Worm (Caenorhabditis elegans) whole organism, L3 larva: ENCODE measurements around the gene M117.6.

Source experiments
- ZK546.5 ChIP-seq: sonication (generic microtip); optimal IDR thresholded peaks from 2 replicates; lab custom pipeline; 2017; ENCODE audit warnings: missing biosample characterization, missing genetic modification characterization
- ama-1 ChIP-seq: fragments of 150-350 bp; optimal IDR thresholded peaks from 2 replicates; lab custom pipeline; 2018
- ceh-16 ChIP-seq: sonication (generic microtip); optimal IDR thresholded peaks from 2 replicates; lab custom pipeline; 2017; ENCODE audit warnings: missing biosample characterization, missing genetic modification characterization
- ceh-82 ChIP-seq: fragments of 150-350 bp; optimal IDR thresholded peaks from 2 replicates; lab custom pipeline; 2014; ENCODE audit warnings: missing biosample characterization, missing genetic modification characterization
- ceh-9 ChIP-seq: sonication (generic microtip); optimal IDR thresholded peaks from 2 replicates; lab custom pipeline; 2018; ENCODE audit warnings: missing biosample characterization, missing genetic modification characterization
- daf-12 ChIP-seq: fragments of 150-350 bp; optimal IDR thresholded peaks from 2 replicates; lab custom pipeline; 2014; ENCODE audit warnings: missing biosample characterization, missing genetic modification reagents, missing genetic modification characterization
- egl-5 ChIP-seq: fragments of 150-350 bp; optimal IDR thresholded peaks from 2 replicates; lab custom pipeline; 2017; ENCODE audit warnings: missing biosample characterization, missing genetic modification reagents, missing genetic modification characterization, inconsistent platforms
- elt-1 ChIP-seq: fragments of 150-350 bp; optimal IDR thresholded peaks from 2 replicates; lab custom pipeline; 2014; ENCODE audit warnings: missing biosample characterization, missing genetic modification characterization
- elt-3 ChIP-seq, 3 experiments: fragments of 150-350 bp in 1 of 3; sonication (generic microtip) in 2 of 3; optimal IDR thresholded peaks; 2 replicates in 2 of 3; 4 replicates in 1 of 3; lab custom pipeline; 2014 to 2017; ENCODE audit warnings: missing biosample characterization in 3 of 3, missing genetic modification characterization in 3 of 3
- eor-1 ChIP-seq, 2 experiments: fragments of 150-350 bp; optimal IDR thresholded peaks; 2 replicates each; lab custom pipeline; 2014 to 2018; ENCODE audit warnings: missing biosample characterization in 2 of 2, missing genetic modification characterization in 2 of 2
- fkh-10 ChIP-seq: sonication (generic microtip); optimal IDR thresholded peaks from 2 replicates; lab custom pipeline; 2017; ENCODE audit warnings: missing biosample characterization, missing genetic modification reagents, missing genetic modification characterization
- fkh-2 ChIP-seq: fragments of 150-350 bp; optimal IDR thresholded peaks from 2 replicates; lab custom pipeline; 2014; ENCODE audit warnings: missing biosample characterization, missing genetic modification reagents, missing genetic modification characterization
- fos-1 ChIP-seq: fragments of 150-350 bp; optimal IDR thresholded peaks from 2 replicates; lab custom pipeline; 2014; ENCODE audit warnings: missing biosample characterization, missing genetic modification characterization
- hmg-11 ChIP-seq: sonication (generic microtip); optimal IDR thresholded peaks from 2 replicates; lab custom pipeline; 2016; ENCODE audit warnings: missing genetic modification characterization, missing compliant biosample characterization
- lsy-12 ChIP-seq: sonication (generic microtip); optimal IDR thresholded peaks from 2 replicates; lab custom pipeline; 2016; ENCODE audit warnings: mild to moderate bottlenecking, missing genetic modification characterization, missing compliant biosample characterization
- mml-1 ChIP-seq: fragments of 150-350 bp; sonication (generic microtip); optimal IDR thresholded peaks from 3 replicates; lab custom pipeline; 2014; ENCODE audit warnings: missing biosample characterization, missing genetic modification characterization
- nfya-1 ChIP-seq: sonication (generic microtip); optimal IDR thresholded peaks from 2 replicates; lab custom pipeline; 2017; ENCODE audit warnings: missing genetic modification characterization, mild to moderate bottlenecking, missing compliant biosample characterization, antibody characterized with exemption, moderate library complexity; ENCODE audit not compliant: insufficient read depth
- nhr-11 ChIP-seq: fragments of 150-350 bp; optimal IDR thresholded peaks from 2 replicates; lab custom pipeline; 2014; ENCODE audit warnings: missing biosample characterization, missing genetic modification characterization
- nhr-12 ChIP-seq: fragments of 150-350 bp; optimal IDR thresholded peaks from 2 replicates; lab custom pipeline; 2014; ENCODE audit warnings: missing biosample characterization, missing genetic modification characterization
- nhr-23 ChIP-seq: fragments of 150-350 bp; optimal IDR thresholded peaks from 2 replicates; lab custom pipeline; 2014; ENCODE audit warnings: missing biosample characterization, missing genetic modification reagents, missing genetic modification characterization
- nhr-67 ChIP-seq: fragments of 150-350 bp; optimal IDR thresholded peaks from 2 replicates; lab custom pipeline; 2014; ENCODE audit warnings: missing biosample characterization, missing genetic modification characterization
- nhr-76 ChIP-seq: fragments of 150-350 bp; sonication (generic microtip); optimal IDR thresholded peaks from 5 replicates; lab custom pipeline; 2014; ENCODE audit warnings: missing biosample characterization, missing genetic modification characterization
- nhr-77 ChIP-seq: fragments of 150-350 bp; optimal IDR thresholded peaks from 2 replicates; lab custom pipeline; 2014; ENCODE audit warnings: missing biosample characterization, missing genetic modification characterization
- pha-4 ChIP-seq: fragments of 150-350 bp; optimal IDR thresholded peaks from 2 replicates; lab custom pipeline; 2014; ENCODE audit warnings: missing biosample characterization, missing genetic modification reagents, missing genetic modification characterization
- pqm-1 ChIP-seq: fragments of 150-350 bp; optimal IDR thresholded peaks from 2 replicates; lab custom pipeline; 2017; ENCODE audit warnings: missing biosample characterization, missing genetic modification characterization, inconsistent platforms
- sea-2 ChIP-seq: fragments of 150-350 bp; sonication (generic microtip); optimal IDR thresholded peaks from 4 replicates; lab custom pipeline; 2014; ENCODE audit warnings: missing biosample characterization, missing genetic modification reagents, missing genetic modification characterization
- skn-1 ChIP-seq: fragments of 150-350 bp; optimal IDR thresholded peaks from 2 replicates; lab custom pipeline; 2014; ENCODE audit warnings: missing biosample characterization, missing genetic modification characterization
- unc-39 ChIP-seq: sonication (generic microtip); optimal IDR thresholded peaks from 4 replicates; lab custom pipeline; 2017; ENCODE audit warnings: missing biosample characterization, missing genetic modification characterization
- zag-1 ChIP-seq: fragments of 150-350 bp; optimal IDR thresholded peaks from 2 replicates; lab custom pipeline; 2014; ENCODE audit warnings: missing biosample characterization, missing genetic modification characterization
- ztf-11 ChIP-seq: fragments of 150-350 bp; optimal IDR thresholded peaks from 2 replicates; lab custom pipeline; 2014; ENCODE audit warnings: missing biosample characterization, missing genetic modification characterization
- ztf-4 ChIP-seq: fragments of 150-350 bp; optimal IDR thresholded peaks from 2 replicates; lab custom pipeline; 2014; ENCODE audit warnings: missing biosample characterization, missing genetic modification characterization

M117.6 gene

DNA sequence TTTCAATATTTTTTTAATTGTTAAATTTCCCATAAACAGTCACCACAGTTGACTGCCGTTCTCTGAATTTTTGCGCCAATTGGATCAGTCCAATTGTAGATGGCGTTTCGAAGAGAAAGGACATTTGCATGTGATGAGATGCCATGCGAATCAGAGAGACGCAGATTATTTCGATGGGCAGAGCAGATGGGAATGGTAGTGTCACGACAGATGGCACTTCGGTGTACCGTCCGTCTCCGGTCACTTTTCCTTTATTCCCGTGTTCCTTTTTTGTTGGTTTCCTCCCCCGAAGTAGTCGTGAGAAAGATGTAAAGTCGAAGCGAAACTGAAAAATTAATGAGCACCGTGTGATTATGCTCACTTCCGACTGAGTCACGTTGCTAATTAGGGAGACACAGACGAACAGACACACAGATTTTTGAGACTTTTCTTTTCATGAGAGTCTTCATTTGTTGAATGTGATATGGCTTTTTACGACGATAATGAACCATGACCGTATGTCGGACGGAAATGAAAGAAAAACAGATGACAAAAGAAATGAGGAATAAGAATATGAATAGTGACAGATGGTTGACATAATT, 39.8 kb upstream of the M117.6 start:
- TF ChIP-seq elt-3 (tag; optimal IDR thresholded peaks at IDR 0.05; lab: Kevin White, UChicago) (no peak), lsy-12 (tag; lab: Kevin White, UChicago) (no peak), ztf-11 (tag; lab: Kevin White, UChicago) (no peak), nhr-67 (tag; lab: Kevin White, UChicago) (no peak), nhr-23 (tag; lab: Kevin White, UChicago) (no peak), fkh-10 (GFP tag; lab: Kevin White, UChicago) (no peak), daf-12 (no peak), nfya-1 (tag; lab: Kevin White, UChicago) (no peak), nhr-77 (tag; lab: Kevin White, UChicago) (no peak), sea-2 (GFP tag; lab: Kevin White, UChicago) (no peak), mml-1 (no peak), ztf-4 (tag; lab: Kevin White, UChicago) (no peak), ceh-82 (tag; lab: Kevin White, UChicago) (no peak), ZK546.5 (no peak), nhr-11 (tag; lab: Kevin White, UChicago) (no peak), unc-39 (tag; lab: Kevin White, UChicago) (no peak), hmg-11 (no peak), pqm-1 (tag; lab: Kevin White, UChicago) (no peak), nhr-76 (tag; lab: Kevin White, UChicago) (no peak), skn-1 (tag; lab: Kevin White, UChicago) (no peak)

DNA sequence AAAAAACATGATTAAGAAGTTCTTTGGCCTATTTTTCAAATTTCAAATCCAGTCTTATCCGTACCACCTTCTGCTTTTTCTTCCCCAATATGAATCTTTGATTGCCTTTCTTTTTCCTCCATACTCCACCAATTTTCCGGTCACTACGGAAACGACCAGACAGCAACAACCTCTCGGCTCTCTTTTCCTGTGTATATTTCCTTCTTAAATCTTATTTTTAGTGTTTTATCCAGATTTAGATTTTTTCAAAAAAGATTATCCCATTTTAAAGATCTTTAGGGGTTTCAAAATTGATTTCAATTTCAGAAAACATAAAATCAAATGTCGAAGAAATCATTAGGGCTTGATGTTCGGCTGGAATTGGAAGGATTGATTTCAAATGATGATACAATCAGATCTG, 36.3 kb upstream of the M117.6 start, which contains the start of gene trpa-1:
Gene trpa-1, plus strand, starts transcription at position 301 of the 400 bp plus-strand sequence.
- TF ChIP-seq ceh-16: no peak
- no peak for TF ChIP-seq sea-2 (GFP tag; lab: Kevin White, UChicago)
- TF ChIP-seq nhr-23 (tag; lab: Kevin White, UChicago): no peak
- TF ChIP-seq nhr-12 (tag; lab: Kevin White, UChicago): no peak
- no peak for TF ChIP-seq daf-12
- TF ChIP-seq pqm-1 (tag; lab: Kevin White, UChicago): no peak
- no peak for TF ChIP-seq elt-1 (tag; lab: Kevin White, UChicago)
- no peak for TF ChIP-seq egl-5 (tag; lab: Kevin White, UChicago)
- no peak for TF ChIP-seq eor-1 (tag; optimal IDR thresholded peaks at IDR 0.05; lab: Kevin White, UChicago)
- TF ChIP-seq ztf-11 (tag; lab: Kevin White, UChicago): no peak
- no peak for TF ChIP-seq fkh-2 (tag; lab: Kevin White, UChicago)
- no peak for TF ChIP-seq ceh-9 (tag; lab: Kevin White, UChicago)
- TF ChIP-seq zag-1 (tag; lab: Kevin White, UChicago): no peak
- TF ChIP-seq fos-1: no peak
- TF ChIP-seq ama-1 (lab: Kevin White, UChicago): no peak
- TF ChIP-seq, all 47 proteins: peak for 0

DNA sequence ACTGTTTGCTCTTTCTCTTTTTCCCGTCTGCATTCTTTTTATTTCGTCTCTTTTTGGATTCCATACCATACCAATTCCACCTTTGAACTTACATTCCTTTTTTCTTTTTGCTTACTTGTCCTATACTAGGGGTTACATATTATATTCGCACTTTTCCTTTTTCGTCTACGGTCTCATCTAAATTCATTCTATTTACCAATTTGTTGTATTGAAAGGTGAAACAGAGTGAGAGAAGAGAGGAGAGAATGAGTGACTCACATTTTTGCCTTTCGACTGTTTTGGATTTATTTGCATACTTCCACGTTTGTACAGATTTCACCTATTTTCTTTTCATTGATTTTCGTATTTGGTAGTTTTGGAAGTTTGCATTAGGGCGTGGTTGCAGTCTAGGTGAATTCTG, 35.5 kb upstream of the M117.6 start:
- TF ChIP-seq hmg-11: peak; percentile 2
- no peak for TF ChIP-seq ceh-9 (tag; lab: Kevin White, UChicago)
- peak; percentile 80 for TF ChIP-seq pha-4 (tag; lab: Kevin White, UChicago)

DNA sequence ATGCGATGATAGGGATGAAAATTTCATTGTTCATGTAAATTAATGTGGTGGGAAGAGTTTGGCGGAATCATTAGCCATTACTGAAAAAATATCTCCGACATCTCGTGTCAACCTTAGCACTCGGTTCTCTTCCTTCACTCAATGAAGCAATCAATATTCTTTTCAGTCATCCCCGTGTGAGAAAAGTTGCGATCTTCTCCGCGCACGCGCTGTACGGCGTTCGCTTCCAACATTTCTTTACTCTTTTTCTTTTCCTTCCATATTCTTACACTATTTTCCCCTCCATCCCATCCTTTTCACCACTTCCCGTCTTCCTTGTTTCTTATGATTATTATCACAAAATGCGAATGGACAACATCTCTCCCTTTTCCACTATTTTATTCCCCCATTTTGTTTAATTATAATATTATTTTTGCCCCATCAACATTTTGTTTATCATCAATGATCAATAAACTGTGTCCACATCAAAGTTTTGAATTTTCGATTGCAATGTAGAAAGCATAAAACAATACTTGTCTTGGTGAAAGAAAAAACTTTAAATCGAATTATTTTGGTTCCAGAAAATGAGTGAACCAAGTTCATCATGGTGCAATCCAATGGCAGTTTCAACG, 32.2 kb upstream of the M117.6 start, which contains the start of gene mob-1:
Gene mob-1, plus strand, starts transcription at position 561 of the 611 bp plus-strand sequence.
- peak; percentile 5 for TF ChIP-seq nhr-23 (tag; lab: Kevin White, UChicago)
- peak; percentile 54 for TF ChIP-seq ama-1 (lab: Kevin White, UChicago)
- peak; percentile 25 for TF ChIP-seq pha-4 (tag; lab: Kevin White, UChicago)
- TF ChIP-seq pqm-1 (tag; lab: Kevin White, UChicago): no peak
- TF ChIP-seq, all 47 proteins: peak for 3

DNA sequence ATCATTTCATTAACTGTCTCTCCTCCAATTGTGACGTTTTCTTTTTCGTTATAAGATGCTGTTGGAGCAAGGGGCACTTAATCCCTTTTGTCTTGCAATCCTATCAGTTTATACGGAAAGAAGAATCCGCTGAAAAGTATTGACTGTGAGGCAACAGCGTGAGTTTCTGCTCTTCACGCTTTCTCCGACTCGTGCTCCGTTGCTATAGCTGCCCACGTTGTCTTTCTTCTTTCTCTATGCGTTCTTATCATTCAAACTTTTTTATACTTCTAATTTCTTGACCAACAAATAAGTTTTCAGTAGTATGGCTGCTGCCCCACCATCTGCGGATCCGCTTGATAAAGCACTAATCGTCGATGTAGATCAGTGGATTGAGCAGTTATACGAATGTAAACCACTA, 30.2 kb upstream of the M117.6 start, which contains the start of gene let-92:
Gene let-92, plus strand, starts transcription at position 301 of the 400 bp plus-strand sequence.
- TF ChIP-seq ztf-4 (tag; lab: Kevin White, UChicago): no peak
- TF ChIP-seq, all 47 proteins: peak for 0
